Worm (Caenorhabditis elegans) whole organism, dauer: Measurements from ENCODE around the gene mrps-7.
"Not testable (repeated sequence)": the region's sequence is repeated elsewhere in the genome, so short reads cannot be mapped to it uniquely, and the experiment has no call there.

Experiments used
- unc-62 ChIP-seq: sonication (generic microtip); optimal IDR thresholded peaks from 2 replicates; lab custom pipeline; 2017; ENCODE audit warnings: missing biosample characterization, missing genetic modification reagents, missing genetic modification characterization

The mrps-7 gene

ce11 chrIV:14774454-14774853 lies 6.9 kb upstream of the mrps-7 start, which contains the start of gene Y57G11C.51:
Gene Y57G11C.51, minus strand, starts transcription at chrIV:14774554.
- TF ChIP-seq unc-62 (GFP tag; lab: Kevin White, UChicago) = not testable (repeated sequence)

ce11 chrIV:14773280-14774071 lies 5.9 kb upstream of the mrps-7 start, which contains the start of gene Y57G11C.36:
Gene Y57G11C.36, minus strand, starts transcription at chrIV:14773781.
- TF ChIP-seq unc-62 (GFP tag; lab: Kevin White, UChicago) = no peak

DNA sequence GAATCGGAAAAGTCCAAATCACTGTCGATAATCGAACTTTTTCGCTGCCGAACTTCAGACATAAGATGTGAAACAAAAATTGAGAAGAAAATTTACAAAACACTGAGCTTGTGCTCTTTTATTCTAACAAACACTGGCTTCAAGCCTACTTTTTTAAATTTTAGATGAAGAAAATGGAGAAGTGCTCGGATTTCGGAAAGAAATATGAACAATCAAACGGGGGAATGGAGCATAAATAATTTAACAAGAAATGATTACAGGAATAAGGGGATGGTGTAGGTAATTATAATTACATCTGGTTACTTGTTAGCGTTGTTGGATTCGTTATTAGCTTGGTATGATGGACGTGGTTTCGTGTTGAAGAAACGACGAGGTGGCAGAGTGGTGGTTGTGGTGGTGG lies 3.8 kb upstream of the mrps-7 start, which contains the start of gene degl-1:
TSS of gene degl-1 (minus strand) at position 101 of the 400 bp plus-strand sequence.
- TF ChIP-seq unc-62 (GFP tag; lab: Kevin White, UChicago) = no peak

- no peak for TF ChIP-seq unc-62 (GFP tag; lab: Kevin White, UChicago)
Measured at ce11 chrIV:14770663-14771062, 3.1 kb upstream of the mrps-7 start.

- TF ChIP-seq unc-62 (GFP tag; lab: Kevin White, UChicago) = no peak
Measured at ce11 chrIV:14769218-14769835, 1.8 kb upstream of the mrps-7 start, which contains the start of gene Y57G11C.43. Gene Y57G11C.43, plus strand, starts transcription at chrIV:14769441.

DNA sequence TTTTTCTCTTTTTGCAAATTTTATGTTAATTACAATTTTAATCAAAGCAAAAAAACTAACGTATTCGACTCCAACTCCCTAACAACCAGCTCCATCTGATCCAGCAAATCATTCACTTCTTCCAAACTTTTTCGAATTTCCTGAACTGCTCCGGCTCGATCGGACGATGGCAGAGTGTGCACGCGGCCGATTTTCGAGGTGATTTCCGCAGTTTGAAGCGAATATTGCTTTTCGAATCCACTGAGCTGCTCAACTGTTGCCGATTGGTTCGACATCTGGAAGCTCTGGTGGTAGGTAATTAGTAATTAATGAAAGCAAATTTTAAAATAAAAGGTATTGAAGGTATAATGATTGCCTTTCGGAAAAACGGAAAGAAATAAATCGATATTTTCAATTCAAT lies 1.1 kb downstream of the mrps-7 start, which contains the start of gene vti-1:
TSS of gene vti-1 (minus strand) at position 284 of the 400 bp plus-strand sequence.
- TF ChIP-seq unc-62 (GFP tag; lab: Kevin White, UChicago) = no peak

- TF ChIP-seq unc-62 (GFP tag; lab: Kevin White, UChicago) = no peak
Measured at ce11 chrIV:14765336-14765735, 2.2 kb downstream of the mrps-7 start, which contains the start of gene Y57G11C.5. Gene Y57G11C.5, minus strand, starts transcription at chrIV:14765436.

- no peak for TF ChIP-seq unc-62 (GFP tag; lab: Kevin White, UChicago)
Measured at ce11 chrIV:14764719-14765173, 2.8 kb downstream of the mrps-7 start.

DNA sequence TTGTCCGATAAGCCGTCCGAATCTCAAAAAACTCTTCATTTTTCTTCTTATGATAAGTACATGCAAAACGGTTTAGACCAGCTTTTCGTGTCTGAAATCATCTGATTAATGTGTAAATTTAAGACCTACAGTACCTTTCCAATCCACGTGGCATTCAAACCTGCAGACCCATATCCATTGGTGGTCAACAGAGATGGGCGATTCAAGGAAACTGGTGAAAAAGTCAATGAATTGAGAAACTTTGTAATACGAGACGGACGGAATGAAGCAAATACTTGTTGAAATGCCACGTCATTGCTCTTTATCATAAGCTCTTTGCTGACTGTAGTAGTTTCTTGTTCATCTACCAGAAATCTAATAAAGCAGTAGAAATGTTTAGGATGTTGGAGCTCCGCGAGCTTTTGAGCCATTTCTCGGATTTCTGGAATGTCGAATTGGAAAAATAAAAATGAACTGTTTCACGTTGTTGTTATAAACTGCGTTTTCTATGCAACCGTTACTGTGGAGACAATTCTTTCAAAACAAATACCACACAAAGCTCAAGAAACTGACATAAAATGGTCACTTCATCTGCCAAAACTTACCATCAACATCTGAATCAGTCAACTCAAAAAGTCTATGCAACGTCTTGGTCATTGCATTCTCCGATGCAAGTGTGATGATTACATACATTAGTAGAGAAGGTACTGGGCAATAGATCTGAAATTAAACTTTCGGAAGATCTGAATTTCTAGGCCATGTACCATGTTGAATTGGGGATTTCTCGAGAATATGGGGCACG lies 3.4 kb downstream of the mrps-7 start:
- TF ChIP-seq unc-62 (GFP tag; lab: Kevin White, UChicago) = no peak

DNA sequence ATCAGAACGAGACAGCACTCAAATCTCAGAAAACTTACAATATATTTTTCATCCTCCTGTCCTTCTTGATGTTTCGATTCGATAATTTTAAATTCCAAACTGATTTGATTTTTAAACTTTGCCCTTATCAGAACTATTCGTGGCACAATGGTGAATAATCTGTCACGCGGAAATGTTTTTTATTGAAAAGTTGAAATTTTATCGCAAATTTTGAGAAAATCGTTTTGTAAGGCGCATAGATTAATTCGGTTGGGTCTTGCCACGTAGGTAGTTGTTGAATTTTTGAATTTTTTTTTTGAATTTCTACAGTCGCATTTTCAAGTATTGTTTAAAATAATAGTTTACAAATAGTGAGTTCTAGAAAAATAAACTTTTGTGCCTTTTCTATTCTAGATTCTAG lies 6.7 kb downstream of the mrps-7 start, which contains the start of gene ptp-5.2:
TSS of gene ptp-5.2 (minus strand) at position 101 of the 400 bp plus-strand sequence.
- TF ChIP-seq unc-62 (GFP tag; lab: Kevin White, UChicago) = no peak

- TF ChIP-seq unc-62 (GFP tag; lab: Kevin White, UChicago) = no peak
Measured at ce11 chrIV:14759662-14760061, 7.9 kb downstream of the mrps-7 start.

- no peak for TF ChIP-seq unc-62 (GFP tag; lab: Kevin White, UChicago)
Measured at ce11 chrIV:14757786-14758185, 9.7 kb downstream of the mrps-7 start.

- no peak for TF ChIP-seq unc-62 (GFP tag; lab: Kevin White, UChicago)
Measured at ce11 chrIV:14754912-14755311, 12.6 kb downstream of the mrps-7 start, which contains the start of gene Y57G11C.499. Gene Y57G11C.499, minus strand, starts transcription at chrIV:14754934.

- no peak for TF ChIP-seq unc-62 (GFP tag; lab: Kevin White, UChicago)
Measured at ce11 chrIV:14741926-14742325, 25.6 kb downstream of the mrps-7 start.

- no peak for TF ChIP-seq unc-62 (GFP tag; lab: Kevin White, UChicago)
Measured at ce11 chrIV:14729272-14729671, 38.3 kb downstream of the mrps-7 start.
